Worm (Caenorhabditis elegans) whole organism, mixed stage, embryonic: ENCODE results near the gene scyl-1.

Experiments
- M03D4.4 ChIP-seq: sonication (generic microtip); optimal IDR thresholded peaks from 2 replicates; lab custom pipeline; 2017; ENCODE audit warnings: mild to moderate bottlenecking, missing genetic modification characterization, missing compliant biosample characterization
- bed-3 ChIP-seq: fragments of 200-800 bp; sonication (Bioruptor generic); optimal IDR thresholded peaks from 3 replicates; lab custom pipeline; 2018; ENCODE audit warnings: mild to moderate bottlenecking, missing genetic modification characterization, moderate library complexity, missing compliant biosample characterization
- blmp-1 ChIP-seq: fragments of 150-350 bp; optimal IDR thresholded peaks from 2 replicates; lab custom pipeline; 2014; ENCODE audit warnings: missing biosample characterization, missing genetic modification characterization
- ceh-39 ChIP-seq: fragments of 150-350 bp; optimal IDR thresholded peaks from 2 replicates; lab custom pipeline; 2014; ENCODE audit warnings: missing biosample characterization, missing genetic modification characterization
- ceh-43 ChIP-seq: fragments of 200-800 bp; sonication (Bioruptor generic); optimal IDR thresholded peaks from 2 replicates; lab custom pipeline; 2018; ENCODE audit warnings: mild to moderate bottlenecking, missing genetic modification characterization, moderate library complexity, missing compliant biosample characterization
- ceh-83 ChIP-seq: fragments of 200-800 bp; sonication (Bioruptor generic); optimal IDR thresholded peaks from 2 replicates; lab custom pipeline; 2018; ENCODE audit warnings: mild to moderate bottlenecking, missing genetic modification characterization, missing compliant biosample characterization
- cnd-1 ChIP-seq: fragments of 200-800 bp; sonication (Bioruptor generic); optimal IDR thresholded peaks from 2 replicates; lab custom pipeline; 2018; ENCODE audit warnings: mild to moderate bottlenecking, missing genetic modification characterization, missing compliant biosample characterization
- drap-1 ChIP-seq: fragments of 200-800 bp; sonication (Bioruptor generic); optimal IDR thresholded peaks from 3 replicates; lab custom pipeline; 2018; ENCODE audit warnings: mild to moderate bottlenecking, missing genetic modification characterization, missing compliant biosample characterization
- elt-1 ChIP-seq: sonication (generic microtip); optimal IDR thresholded peaks from 2 replicates; lab custom pipeline; 2017; ENCODE audit warnings: missing genetic modification characterization, mild to moderate bottlenecking, missing compliant biosample characterization, antibody characterized with exemption, moderate library complexity, borderline replicate concordance; ENCODE audit not compliant: insufficient read depth
- elt-3 ChIP-seq: fragments of 150-350 bp; optimal IDR thresholded peaks from 2 replicates; lab custom pipeline; 2014; ENCODE audit warnings: missing biosample characterization, missing genetic modification characterization
- flh-1 ChIP-seq: fragments of 200-800 bp; sonication (Bioruptor generic); optimal IDR thresholded peaks from 2 replicates; lab custom pipeline; 2018; ENCODE audit warnings: mild to moderate bottlenecking, missing genetic modification characterization, moderate library complexity, missing compliant biosample characterization
- ham-2 ChIP-seq: fragments of 200-800 bp; sonication (Bioruptor generic); optimal IDR thresholded peaks from 2 replicates; lab custom pipeline; 2018; ENCODE audit warnings: mild to moderate bottlenecking, missing genetic modification characterization, missing compliant biosample characterization
- hlh-1 ChIP-seq: fragments of 150-350 bp; optimal IDR thresholded peaks from 2 replicates; lab custom pipeline; 2014; ENCODE audit warnings: missing biosample characterization, missing genetic modification reagents, missing genetic modification characterization
- lin-13 ChIP-seq: fragments of 150-350 bp; optimal IDR thresholded peaks from 2 replicates; lab custom pipeline; 2014; ENCODE audit warnings: missing biosample characterization, missing genetic modification characterization
- lin-32 ChIP-seq: fragments of 200-800 bp; sonication (Bioruptor generic); optimal IDR thresholded peaks from 2 replicates; lab custom pipeline; 2018; ENCODE audit warnings: mild to moderate bottlenecking, missing genetic modification characterization, missing compliant biosample characterization
- lsy-2 ChIP-seq: fragments of 150-350 bp; optimal IDR thresholded peaks from 2 replicates; lab custom pipeline; 2014; ENCODE audit warnings: missing biosample characterization, missing genetic modification characterization
- mab-5 ChIP-seq: fragments of 150-350 bp; optimal IDR thresholded peaks from 2 replicates; lab custom pipeline; 2014; ENCODE audit warnings: missing biosample characterization, missing genetic modification characterization
- mep-1 ChIP-seq: fragments of 150-350 bp; optimal IDR thresholded peaks from 2 replicates; lab custom pipeline; 2017; ENCODE audit warnings: missing biosample characterization, missing genetic modification reagents, missing genetic modification characterization, inconsistent platforms
- mls-2 ChIP-seq: sonication (generic microtip); optimal IDR thresholded peaks from 2 replicates; lab custom pipeline; 2016; ENCODE audit warnings: mild to moderate bottlenecking, missing genetic modification characterization, moderate library complexity, missing compliant biosample characterization
- nhr-12 ChIP-seq: fragments of 150-350 bp; optimal IDR thresholded peaks from 2 replicates; lab custom pipeline; 2014; ENCODE audit warnings: missing biosample characterization, missing genetic modification characterization
- nhr-2 ChIP-seq: fragments of 150-350 bp; optimal IDR thresholded peaks from 2 replicates; lab custom pipeline; 2014; ENCODE audit warnings: missing biosample characterization, missing genetic modification characterization
- nhr-237 ChIP-seq: fragments of 150-350 bp; optimal IDR thresholded peaks from 2 replicates; lab custom pipeline; 2014; ENCODE audit warnings: missing biosample characterization, missing genetic modification characterization
- nhr-28 ChIP-seq: fragments of 150-350 bp; optimal IDR thresholded peaks from 2 replicates; lab custom pipeline; 2014; ENCODE audit warnings: missing biosample characterization, missing genetic modification characterization
- nhr-76 ChIP-seq: sonication (generic microtip); optimal IDR thresholded peaks from 2 replicates; lab custom pipeline; 2017; ENCODE audit warnings: missing biosample characterization, missing genetic modification characterization
- pha-4 ChIP-seq: fragments of 150-350 bp; optimal IDR thresholded peaks from 2 replicates; lab custom pipeline; 2018; ENCODE audit warnings: missing biosample characterization, missing genetic modification reagents, missing genetic modification characterization
- sem-2 ChIP-seq: fragments of 200-800 bp; sonication (Bioruptor generic); optimal IDR thresholded peaks from 2 replicates; lab custom pipeline; 2018; ENCODE audit warnings: mild to moderate bottlenecking, missing genetic modification characterization, missing compliant biosample characterization
- snpc-4 ChIP-seq: fragments of 150-350 bp; optimal IDR thresholded peaks from 2 replicates; lab custom pipeline; 2014; ENCODE audit warnings: missing biosample characterization, missing genetic modification characterization
- sptf-1 ChIP-seq: sonication (generic microtip); optimal IDR thresholded peaks from 2 replicates; lab custom pipeline; 2017; ENCODE audit warnings: mild to moderate bottlenecking, missing genetic modification characterization, moderate library complexity, missing compliant biosample characterization
- tbx-8 ChIP-seq: fragments of 200-800 bp; sonication (Bioruptor generic); optimal IDR thresholded peaks from 2 replicates; lab custom pipeline; 2018; ENCODE audit warnings: mild to moderate bottlenecking, missing genetic modification characterization, moderate library complexity, missing compliant biosample characterization
- unc-120 ChIP-seq: sonication (generic microtip); optimal IDR thresholded peaks from 2 replicates; lab custom pipeline; 2017; ENCODE audit warnings: missing genetic modification characterization, missing compliant biosample characterization; ENCODE audit not compliant: poor library complexity, severe bottlenecking
- unc-39 ChIP-seq: fragments of 150-350 bp; optimal IDR thresholded peaks from 2 replicates; lab custom pipeline; 2014; ENCODE audit warnings: missing biosample characterization, missing genetic modification characterization
- unc-62 ChIP-seq: fragments of 150-350 bp; optimal IDR thresholded peaks from 2 replicates; lab custom pipeline; 2014; ENCODE audit warnings: missing biosample characterization, missing genetic modification reagents, missing genetic modification characterization
- zip-8 ChIP-seq: fragments of 150-350 bp; optimal IDR thresholded peaks from 2 replicates; lab custom pipeline; 2014; ENCODE audit warnings: missing biosample characterization, missing genetic modification characterization
- ztf-11 ChIP-seq: fragments of 150-350 bp; optimal IDR thresholded peaks from 2 replicates; lab custom pipeline; 2014; ENCODE audit warnings: missing biosample characterization, missing genetic modification characterization

Gene scyl-1

DNA sequence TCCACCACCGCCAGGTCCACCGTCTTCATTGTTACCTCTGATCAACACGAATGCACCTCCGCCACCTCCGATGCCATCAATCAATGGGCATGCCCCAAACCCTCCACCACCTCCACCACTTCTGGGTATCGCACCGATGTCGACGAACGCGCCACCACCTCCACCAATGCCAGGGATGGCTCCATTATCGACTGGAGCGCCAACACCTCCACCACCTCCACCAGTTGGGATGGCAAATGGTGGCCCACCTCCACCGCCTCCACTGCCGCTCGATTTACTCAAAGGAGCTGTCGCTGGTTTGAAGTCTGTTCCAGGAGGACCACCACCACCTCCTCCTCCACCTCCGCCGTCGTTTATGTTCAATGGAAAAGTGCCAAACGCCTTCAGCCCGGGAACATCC is 37.1 kb downstream of the scyl-1 start:
- no peak for TF ChIP-seq nhr-12 (tag; lab: Kevin White, UChicago)
- TF ChIP-seq mab-5, result no peak
- TF ChIP-seq ham-2, result no peak
- no peak for TF ChIP-seq nhr-28 (tag; lab: Kevin White, UChicago)
- no peak for TF ChIP-seq nhr-76 (tag; lab: Kevin White, UChicago)
- TF ChIP-seq nhr-2 (tag; lab: Kevin White, UChicago), result no peak
- TF ChIP-seq zip-8 (tag; lab: Kevin White, UChicago), result no peak
- TF ChIP-seq sem-2 (GFP tag; lab: Kevin White, UChicago), result no peak
- no peak for TF ChIP-seq hlh-1 (tag; lab: Kevin White, UChicago)
- no peak for TF ChIP-seq sptf-1 (tag; lab: Kevin White, UChicago)
- no peak for TF ChIP-seq bed-3 (GFP tag; lab: Kevin White, UChicago)
- no peak for TF ChIP-seq elt-3 (tag; lab: Kevin White, UChicago)

DNA sequence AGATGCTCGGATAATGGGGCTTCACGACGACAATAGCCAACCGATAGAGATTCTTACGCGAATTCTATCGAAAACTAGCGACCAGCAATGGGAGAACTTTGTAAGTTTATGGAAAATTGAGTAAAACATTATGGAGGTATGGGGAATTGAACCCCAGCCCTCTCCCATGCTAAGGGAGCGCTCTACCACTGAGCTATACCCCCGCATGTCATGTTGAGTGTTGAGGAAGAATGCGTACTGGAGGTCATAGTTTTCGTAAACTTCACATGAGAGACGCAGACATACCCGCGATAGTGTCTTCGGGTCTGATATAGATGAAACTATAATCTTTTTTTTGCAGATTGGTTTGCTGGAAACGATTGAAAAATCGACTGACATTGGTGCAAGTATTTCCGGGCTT is 38.1 kb downstream of the scyl-1 start:
- peak; percentile 90 for TF ChIP-seq ham-2
- peak; percentile 62 for TF ChIP-seq tbx-8 (GFP tag; lab: Kevin White, UChicago)
- peak; percentile 26 for TF ChIP-seq mep-1
- peak; percentile 93 for TF ChIP-seq sptf-1 (tag; lab: Kevin White, UChicago)
- TF ChIP-seq nhr-2 (tag; lab: Kevin White, UChicago), result no peak
- no peak for TF ChIP-seq unc-39 (tag; lab: Kevin White, UChicago)
- peak; percentile 16 for TF ChIP-seq elt-1 (tag; lab: Kevin White, UChicago)
- TF ChIP-seq unc-120 (tag; lab: Kevin White, UChicago), result peak; percentile 87
- TF ChIP-seq M03D4.4 (tag; lab: Kevin White, UChicago), result peak; percentile 87
- TF ChIP-seq unc-62 (GFP tag; lab: Kevin White, UChicago), result peak; percentile 37
- peak; percentile 10 for TF ChIP-seq nhr-237 (tag; lab: Kevin White, UChicago)
- TF ChIP-seq sem-2 (GFP tag; lab: Kevin White, UChicago), result peak; percentile 80
- TF ChIP-seq nhr-76 (tag; lab: Kevin White, UChicago), result no peak
- TF ChIP-seq drap-1 (GFP tag; lab: Kevin White, UChicago), result peak; percentile 87
- peak; percentile 43 for TF ChIP-seq lin-13
- TF ChIP-seq bed-3 (GFP tag; lab: Kevin White, UChicago), result peak; percentile 74
- peak; percentile 78 for TF ChIP-seq ceh-43 (GFP tag; lab: Kevin White, UChicago)
- TF ChIP-seq lin-32, result peak; percentile 86
- TF ChIP-seq snpc-4, result no peak
- TF ChIP-seq elt-3 (tag; lab: Kevin White, UChicago), result no peak
- TF ChIP-seq cnd-1 (tag; lab: Kevin White, UChicago), result peak; percentile 79
- peak; percentile 29 for TF ChIP-seq pha-4 (tag; lab: Kevin White, UChicago)
- TF ChIP-seq nhr-28 (tag; lab: Kevin White, UChicago), result peak; percentile 69
- peak; percentile 94 for TF ChIP-seq mls-2 (tag; lab: Kevin White, UChicago)
- peak; percentile 41 for TF ChIP-seq flh-1 (GFP tag; lab: Kevin White, UChicago)
- TF ChIP-seq hlh-1 (tag; lab: Kevin White, UChicago), result no peak
- TF ChIP-seq ztf-11 (tag; lab: Kevin White, UChicago), result no peak
- TF ChIP-seq ceh-39 (tag; lab: Kevin White, UChicago), result no peak
- peak; percentile 92 for TF ChIP-seq ceh-83 (GFP tag; lab: Kevin White, UChicago)

DNA sequence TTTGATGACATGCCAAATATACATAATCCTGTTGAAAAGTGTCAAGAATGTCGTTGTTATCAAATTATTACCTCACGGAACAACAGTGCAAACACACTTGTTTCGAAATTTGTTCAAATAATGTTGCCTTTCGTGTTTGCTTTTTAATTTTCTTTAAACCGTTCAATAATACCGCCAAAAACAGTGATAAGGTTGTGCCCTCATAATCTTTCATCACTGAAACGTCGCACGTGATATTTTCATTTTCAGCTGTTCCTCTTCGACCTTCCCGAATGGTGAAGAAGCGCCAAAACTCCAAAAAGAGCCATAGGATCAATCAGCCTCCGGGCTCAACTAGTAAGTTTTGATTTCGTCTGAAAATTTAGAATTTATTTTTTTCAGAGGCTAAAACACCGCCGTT is 39.5 kb downstream of the scyl-1 start, which contains the start of gene inft-2:
inft-2 (plus strand) TSS at position 248 of the 400 bp plus-strand sequence.
- no peak for TF ChIP-seq drap-1 (GFP tag; lab: Kevin White, UChicago)
- TF ChIP-seq elt-1 (tag; lab: Kevin White, UChicago), result no peak
- no peak for TF ChIP-seq M03D4.4 (tag; lab: Kevin White, UChicago)
- TF ChIP-seq sptf-1 (tag; lab: Kevin White, UChicago), result no peak
- TF ChIP-seq nhr-2 (tag; lab: Kevin White, UChicago), result no peak
- TF ChIP-seq elt-3 (tag; lab: Kevin White, UChicago), result no peak
- TF ChIP-seq ceh-83 (GFP tag; lab: Kevin White, UChicago), result no peak
- no peak for TF ChIP-seq nhr-76 (tag; lab: Kevin White, UChicago)
- TF ChIP-seq mab-5, result no peak
- TF ChIP-seq blmp-1, result no peak

DNA sequence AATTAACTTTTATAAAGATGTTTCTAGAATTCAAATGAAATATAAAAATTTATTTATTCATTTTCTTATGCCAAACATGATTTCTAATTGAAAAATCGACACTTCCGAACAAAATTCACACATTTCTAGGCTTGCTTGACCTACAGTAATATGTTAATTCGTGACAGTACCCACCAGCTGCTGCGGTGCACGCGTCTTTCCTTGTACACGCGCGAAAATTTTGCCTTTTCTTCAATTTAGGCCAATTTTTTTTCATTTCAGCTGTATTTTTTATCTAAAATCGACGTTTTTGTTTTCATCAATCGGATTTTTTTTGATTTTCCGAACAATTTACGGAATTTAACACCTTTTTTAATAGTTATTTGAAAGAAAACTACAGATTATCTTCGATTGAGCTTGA is 41.5 kb downstream of the scyl-1 start:
- TF ChIP-seq M03D4.4 (tag; lab: Kevin White, UChicago) (no peak), bed-3 (GFP tag; lab: Kevin White, UChicago) (no peak), pha-4 (tag; lab: Kevin White, UChicago) (no peak), mep-1 (no peak), unc-39 (tag; lab: Kevin White, UChicago) (no peak), lsy-2 (tag; lab: Kevin White, UChicago) (no peak), blmp-1 (no peak), nhr-28 (tag; lab: Kevin White, UChicago) (no peak)
